Worm (Caenorhabditis elegans): Measurements from ENCODE around the gene cyp-35D1.

ce11 chrV:16022600-16022999 lies 46.4 kb upstream of the cyp-35D1 start:
- TF ChIP-seq R02D3.7 (tag; optimal IDR thresholded peaks at IDR 0.05): no peak
- no peak for TF ChIP-seq lsy-2 (tag; optimal IDR thresholded peaks at IDR 0.05)
- no peak for TF ChIP-seq nhr-237 (tag; optimal IDR thresholded peaks at IDR 0.05)
